Worm (Caenorhabditis elegans): ENCODE data around the gene lgc-42.

lgc-42 gene

DNA sequence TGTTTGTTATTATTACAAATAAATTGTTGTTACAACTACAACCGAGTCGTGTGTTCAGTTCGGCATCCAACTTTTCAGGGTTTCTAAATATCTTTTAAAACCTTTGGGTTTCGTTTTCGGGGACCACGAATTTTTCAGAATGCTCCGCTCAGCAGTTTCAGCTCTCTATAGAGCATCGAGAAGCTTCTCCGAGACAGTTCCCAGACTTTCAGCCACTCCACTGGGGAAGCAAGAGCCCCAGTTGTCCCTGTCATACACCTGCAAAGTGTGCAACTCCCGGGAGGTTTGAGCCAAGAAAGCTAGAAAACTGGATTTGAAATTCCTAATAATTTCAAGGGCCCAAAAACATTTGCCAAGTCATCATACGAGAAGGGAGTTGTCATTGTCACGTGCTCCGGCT is 46.3 kb upstream of the lgc-42 start, which contains the start of gene F53A3.7 (continued):
- TF ChIP-seq nhr-237 (tag; optimal IDR thresholded peaks at IDR 0.05): no peak
- TF ChIP-seq set-16 (GFP tag; IDR thresholded peaks at IDR 0.05): no peak
- no peak for TF ChIP-seq pqm-1 (tag; optimal IDR thresholded peaks at IDR 0.05)
- no peak for TF ChIP-seq dmd-6 (GFP tag; IDR thresholded peaks at IDR 0.05)
- peak; percentile 67; the same call in 1 of the 2 replicates for TF ChIP-seq Y105C5A.15 (GFP tag; IDR thresholded peaks at IDR 0.05)
- TF ChIP-seq unc-130 (GFP tag; optimal IDR thresholded peaks at IDR 0.05): peak; percentile 42
- no peak for TF ChIP-seq nhr-76 (tag; optimal IDR thresholded peaks at IDR 0.05)
- peak; percentile 6 for TF ChIP-seq mes-2 (tag; optimal IDR thresholded peaks at IDR 0.05; ENCODE audit: poor library complexity, severe bottlenecking)
- peak; percentile 39; the same call in 1 of the 2 replicates for TF ChIP-seq snpc-1.2 (GFP tag; IDR thresholded peaks at IDR 0.05)
- TF ChIP-seq zag-1 (tag; optimal IDR thresholded peaks at IDR 0.05): no peak
- TF ChIP-seq zfp-2 (tag; optimal IDR thresholded peaks at IDR 0.05): no peak
- TF ChIP-seq Y75B8A.6 (GFP tag; IDR thresholded peaks at IDR 0.05): no peak
- 0 out of 2 replicates have a peak, but pooled peaks have one; percentile 7 for TF ChIP-seq lin-1 (GFP tag; IDR thresholded peaks at IDR 0.05)
- no peak for TF ChIP-seq unc-62 (GFP tag; optimal IDR thresholded peaks at IDR 0.05 in 1 of 2)
- no peak for TF ChIP-seq unc-62 (tag; optimal IDR thresholded peaks at IDR 0.05)
- TF ChIP-seq dmd-8 (GFP tag; IDR thresholded peaks at IDR 0.05): no peak
- no peak for TF ChIP-seq nhr-28 (tag; optimal IDR thresholded peaks at IDR 0.05)
- no peak for TF ChIP-seq dmd-9 (GFP tag; IDR thresholded peaks at IDR 0.05)
- no peak for TF ChIP-seq spr-3 (GFP tag; optimal IDR thresholded peaks at IDR 0.05)
- TF ChIP-seq ztf-11 (tag; optimal IDR thresholded peaks at IDR 0.05): no peak
- no peak for TF ChIP-seq mdt-29 (GFP tag; IDR thresholded peaks at IDR 0.05)
- TF ChIP-seq mep-1 (tag; optimal IDR thresholded peaks at IDR 0.05): peak; percentile 19
- TF ChIP-seq ZK337.2 (GFP tag; IDR thresholded peaks at IDR 0.05): no peak
- TF ChIP-seq ceh-82 (tag; optimal IDR thresholded peaks at IDR 0.05): no peak
- no peak for TF ChIP-seq unc-39 (tag; optimal IDR thresholded peaks at IDR 0.05)
- TF ChIP-seq sdz-12 (GFP tag; optimal IDR thresholded peaks at IDR 0.05): peak; percentile 63
- no peak for TF ChIP-seq nhr-11 (tag; optimal IDR thresholded peaks at IDR 0.05)
- no peak for TF ChIP-seq mxl-3 (GFP tag; optimal IDR thresholded peaks at IDR 0.05)
- TF ChIP-seq tag-97 (GFP tag; IDR thresholded peaks at IDR 0.05): no peak
- no peak for TF ChIP-seq lin-15B (tag; optimal IDR thresholded peaks at IDR 0.05)
- no peak for TF ChIP-seq daf-16 (GFP tag; optimal IDR thresholded peaks at IDR 0.05)
- TF ChIP-seq daf-16 (tag; optimal IDR thresholded peaks at IDR 0.05): peak; percentile 38
- no peak for TF ChIP-seq ces-1 (GFP tag; optimal IDR thresholded peaks at IDR 0.05)
- no peak for TF ChIP-seq mdl-1 (tag; optimal IDR thresholded peaks at IDR 0.05)
- TF ChIP-seq dpl-1 (GFP tag; optimal IDR thresholded peaks at IDR 0.05): no peak
- peak; percentile 64 for TF ChIP-seq ama-1 (optimal IDR thresholded peaks at IDR 0.05)
- TF ChIP-seq F44E2.7 (GFP tag; IDR thresholded peaks at IDR 0.05): no peak
- TF ChIP-seq saeg-2 (GFP tag; IDR thresholded peaks at IDR 0.05): no peak
- no peak for TF ChIP-seq lir-3 (tag; optimal IDR thresholded peaks at IDR 0.05)
- no peak for TF ChIP-seq madf-9 (GFP tag; conservative IDR thresholded peaks at IDR 0.05)
- TF ChIP-seq nhr-48 (tag; optimal IDR thresholded peaks at IDR 0.05): no peak
- no peak for TF ChIP-seq skn-1 (tag; optimal IDR thresholded peaks at IDR 0.05)
- TF ChIP-seq nhr-111 (GFP tag; optimal IDR thresholded peaks at IDR 0.05): peak; percentile 60
- TF ChIP-seq ztf-7 (tag; optimal IDR thresholded peaks at IDR 0.05): no peak
- TF ChIP-seq T20F7.1 (GFP tag; optimal IDR thresholded peaks at IDR 0.05): peak; percentile 58
- TF ChIP-seq nhr-42 (GFP tag; IDR thresholded peaks at IDR 0.05): 0 out of 2 replicates have a peak, but pooled peaks have one; percentile 60
- TF ChIP-seq zip-2 (tag; optimal IDR thresholded peaks at IDR 0.05): no peak
- TF ChIP-seq aha-1 (tag): peak; percentile 81
- no peak for TF ChIP-seq ZK546.5 (tag; optimal IDR thresholded peaks at IDR 0.05)
- no peak for TF ChIP-seq F10B5.3 (tag; optimal IDR thresholded peaks at IDR 0.05)
- no peak for TF ChIP-seq mxl-2 (GFP tag; conservative IDR thresholded peaks at IDR 0.05)
- TF ChIP-seq nhr-25 (tag; optimal IDR thresholded peaks at IDR 0.05; ENCODE audit: borderline replicate concordance, insufficient read depth): no peak
- TF ChIP-seq lin-29 (GFP tag; IDR thresholded peaks at IDR 0.05): no peak
- no peak for TF ChIP-seq hif-1 (tag; optimal IDR thresholded peaks at IDR 0.05)

Measured in whole organism, L4 larva.